Fruit fly (Drosophila melanogaster): ENCODE data around the gene rdx.
A peak's percentile ranks its signal among the peaks of the same experiment; 100 is the strongest.

rdx gene

DNA sequence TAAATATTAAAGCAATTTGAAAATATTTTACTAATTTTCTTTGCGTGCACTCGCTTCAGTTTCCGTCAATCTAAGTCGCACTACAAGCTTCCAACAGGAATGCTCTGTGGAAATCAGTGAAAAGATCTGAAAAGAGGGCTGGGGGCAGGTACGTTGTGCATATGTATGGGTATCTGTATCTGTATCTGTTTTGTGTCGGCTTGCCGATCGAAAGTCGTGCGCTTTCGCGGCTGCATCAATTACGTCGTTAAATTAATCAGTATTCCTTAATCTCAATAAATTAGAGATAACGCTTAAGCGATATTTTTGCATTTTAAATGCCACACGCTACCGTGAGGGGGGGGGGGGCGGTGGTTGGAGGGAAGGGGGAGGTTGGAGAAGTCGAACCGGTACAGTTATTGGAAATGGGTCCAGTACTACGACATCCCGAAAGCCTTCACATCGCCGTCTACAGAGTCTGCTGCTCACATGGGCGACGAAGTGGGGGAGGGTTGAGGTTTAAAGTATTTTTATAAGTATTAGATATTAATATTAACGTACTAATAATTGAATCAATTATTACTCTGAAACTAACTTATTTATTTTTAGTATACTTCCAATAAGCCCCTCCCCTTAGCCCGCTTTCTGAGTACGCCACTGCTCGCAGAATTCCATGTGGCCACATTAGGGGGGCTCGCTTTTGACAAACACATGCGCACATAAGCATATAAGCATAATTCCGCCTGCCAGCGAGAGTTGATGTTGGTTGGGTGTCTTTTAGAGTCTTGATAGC is 21.4 kb upstream of the rdx start (continued):
- TF ChIP-seq CG8290 (GFP tag; optimal IDR thresholded peaks at IDR 0.05) (peak; percentile 74), CG8290 (tag; optimal IDR thresholded peaks at IDR 0.05) (peak in 1 of 2 experiments; percentile 97), CG17802 (tag; optimal IDR thresholded peaks at IDR 0.05) (peak; percentile 76), PHDP (tag; optimal IDR thresholded peaks at IDR 0.05) (peak; percentile 98), ems (GFP tag; optimal IDR thresholded peaks at IDR 0.05) (peak; percentile 89), zf30C (GFP tag; optimal IDR thresholded peaks at IDR 0.05) (no peak), CG10209 (GFP tag; optimal IDR thresholded peaks at IDR 0.05) (peak; percentile 97), sim (GFP tag; IDR thresholded peaks at IDR 0.05) (peak; percentile 94), CG18476 (GFP tag; optimal IDR thresholded peaks at IDR 0.05) (peak; percentile 85), CG10431 (GFP tag; optimal IDR thresholded peaks at IDR 0.05) (peak; percentile 84), Bgb (GFP tag; IDR thresholded peaks at IDR 0.05; ENCODE audit: partially characterized antibody) (no peak), knrl (GFP tag; IDR thresholded peaks at IDR 0.05; ENCODE audit: partially characterized antibody) (no peak), B-H2 (GFP tag; optimal IDR thresholded peaks at IDR 0.05) (peak; percentile 88), CG11247 (GFP tag; IDR thresholded peaks at IDR 0.05) (peak; percentile 98), HLH4C (GFP tag; IDR thresholded peaks at IDR 0.05; ENCODE audit: partially characterized antibody) (no peak), CG11723 (GFP tag; optimal IDR thresholded peaks at IDR 0.05) (peak; percentile 94), tgo (GFP tag; IDR thresholded peaks at IDR 0.05) (peak; percentile 98), CG1602 (GFP tag; optimal IDR thresholded peaks at IDR 0.05) (peak; percentile 93), h (optimal IDR thresholded peaks at IDR 0.05) (no peak), Ravus (GFP tag; IDR thresholded peaks at IDR 0.05) (peak; percentile 96), fd96Cb (tag; optimal IDR thresholded peaks at IDR 0.05) (peak; percentile 96), cad (GFP tag; optimal IDR thresholded peaks at IDR 0.05) (no peak), ttk (GFP tag; IDR thresholded peaks at IDR 0.05) (peak; percentile 97), tna (GFP tag; IDR thresholded peaks at IDR 0.05; ENCODE audit: partially characterized antibody) (0 out of 2 replicates have a peak, but pooled peaks have one; percentile 16), en (GFP tag; optimal IDR thresholded peaks at IDR 0.05) (no peak), Nf-YC (tag; optimal IDR thresholded peaks at IDR 0.05) (peak; percentile 75), sr (GFP tag; IDR thresholded peaks at IDR 0.05) (peak; percentile 92), mirr (GFP tag; optimal IDR thresholded peaks at IDR 0.05) (peak; percentile 60), CG2129 (GFP tag; IDR thresholded peaks at IDR 0.05; ENCODE audit: partially characterized antibody) (no peak), amos (GFP tag; IDR thresholded peaks at IDR 0.05; ENCODE audit: partially characterized antibody) (no peak), slou (GFP tag; optimal IDR thresholded peaks at IDR 0.05) (peak; percentile 90), CG9609 (GFP tag; optimal IDR thresholded peaks at IDR 0.05) (peak; percentile 65), Sry-δ (GFP tag; optimal IDR thresholded peaks at IDR 0.05) (peak; percentile 37), Fer2 (tag; optimal IDR thresholded peaks at IDR 0.05) (peak; percentile 96), schlank (tag; optimal IDR thresholded peaks at IDR 0.05) (peak; percentile 93), abd-A (tag; optimal IDR thresholded peaks at IDR 0.05) (peak; percentile 83), H2.0 (GFP tag; IDR thresholded peaks at IDR 0.05) (peak; percentile 98), rib (GFP tag; IDR thresholded peaks at IDR 0.05) (peak; percentile 99), gsb-n (tag; optimal IDR thresholded peaks at IDR 0.05) (peak; percentile 89), CG2120 (GFP tag; optimal IDR thresholded peaks at IDR 0.05) (peak; percentile 98), bab2 (GFP tag; optimal IDR thresholded peaks at IDR 0.05) (peak; percentile 72), CoRest (tag; optimal IDR thresholded peaks at IDR 0.05) (peak; percentile 97), dan (GFP tag; IDR thresholded peaks at IDR 0.05) (peak; percentile 58; the same call in 1 of the 2 replicates), Sin3A (optimal IDR thresholded peaks at IDR 0.05) (no peak), crc (GFP tag; optimal IDR thresholded peaks at IDR 0.05) (peak; percentile 31), bcd (GFP tag; optimal IDR thresholded peaks at IDR 0.05) (peak; percentile 98), kah (GFP tag; optimal IDR thresholded peaks at IDR 0.05) (peak; percentile 92), ro (GFP tag; IDR thresholded peaks at IDR 0.05) (peak; percentile 96), CG2116 (GFP tag; optimal IDR thresholded peaks at IDR 0.05) (peak; percentile 63), psq (GFP tag; optimal IDR thresholded peaks at IDR 0.05) (peak; percentile 86)

All from whole organism, embryonic.